Worm (Caenorhabditis elegans) whole organism, L3 larva: ENCODE measurements around the gene sre-40.

ENCODE experiments used
- ama-1 ChIP-seq: fragments of 150-350 bp; optimal IDR thresholded peaks from 2 replicates; lab custom pipeline; 2018
- fos-1 ChIP-seq: fragments of 150-350 bp; optimal IDR thresholded peaks from 2 replicates; lab custom pipeline; 2014; ENCODE audit warnings: missing biosample characterization, missing genetic modification characterization
- nhr-43 ChIP-seq: sonication (generic microtip); optimal IDR thresholded peaks from 2 replicates; lab custom pipeline; 2016; ENCODE audit warnings: mild to moderate bottlenecking, missing genetic modification characterization, missing compliant biosample characterization; ENCODE audit not compliant: poor library complexity, severe bottlenecking
- nhr-76 ChIP-seq: fragments of 150-350 bp; sonication (generic microtip); optimal IDR thresholded peaks from 5 replicates; lab custom pipeline; 2014; ENCODE audit warnings: missing biosample characterization, missing genetic modification characterization
- nhr-77 ChIP-seq: fragments of 150-350 bp; optimal IDR thresholded peaks from 2 replicates; lab custom pipeline; 2014; ENCODE audit warnings: missing biosample characterization, missing genetic modification characterization
- pqm-1 ChIP-seq: fragments of 150-350 bp; optimal IDR thresholded peaks from 2 replicates; lab custom pipeline; 2017; ENCODE audit warnings: missing biosample characterization, missing genetic modification characterization, inconsistent platforms

DNA sequence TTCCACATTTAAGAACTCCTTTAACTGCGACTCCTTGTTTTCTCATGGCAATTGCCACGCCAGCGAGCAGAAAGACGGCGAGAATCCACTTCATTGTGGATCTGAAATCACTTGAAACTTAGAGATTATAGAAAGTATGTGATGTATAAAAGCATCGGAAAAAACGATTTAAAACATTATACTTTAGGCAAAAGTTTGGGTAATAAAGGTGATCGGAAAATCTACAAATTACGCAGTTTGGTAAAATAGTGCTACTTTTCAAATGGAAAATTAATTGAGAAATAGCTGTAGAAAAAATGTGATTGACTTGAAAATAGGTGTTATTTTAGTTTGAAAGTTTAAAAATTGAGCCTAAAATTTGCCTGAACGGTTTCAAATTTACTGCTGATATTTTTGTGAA lies 44.2 kb upstream of the sre-40 start, which contains the start of gene ttr-41:
- no peak for TF ChIP-seq nhr-43
- no peak for TF ChIP-seq nhr-77 (tag; lab: Kevin White, UChicago)
- no peak for TF ChIP-seq nhr-76 (tag; lab: Kevin White, UChicago)
- no peak for TF ChIP-seq ama-1
- no peak for TF ChIP-seq pqm-1 (tag; lab: Kevin White, UChicago)
- no peak for TF ChIP-seq fos-1 (tag; lab: Kevin White, UChicago)
